Worm (Caenorhabditis elegans) whole organism, late embryonic: ENCODE measurements around the gene sec-3.
A peak's percentile ranks its signal among the peaks of the same experiment; 100 is the strongest.

Experiments
- ama-1 ChIP-seq: fragments of 150-350 bp; optimal IDR thresholded peaks from 2 replicates; lab custom pipeline; 2014
- elt-2 ChIP-seq: sonication (generic microtip); optimal IDR thresholded peaks from 2 replicates; lab custom pipeline; 2016; ENCODE audit warnings: missing genetic modification reagents, missing genetic modification characterization, missing compliant biosample characterization
- madf-2 ChIP-seq: sonication (generic microtip); optimal IDR thresholded peaks from 2 replicates; lab custom pipeline; 2017; ENCODE audit warnings: missing genetic modification characterization, missing compliant biosample characterization
- nhr-11 ChIP-seq: fragments of 150-350 bp; optimal IDR thresholded peaks from 2 replicates; lab custom pipeline; 2014; ENCODE audit warnings: missing biosample characterization, missing genetic modification characterization
- nhr-232 ChIP-seq: sonication (generic microtip); optimal IDR thresholded peaks from 2 replicates; lab custom pipeline; 2016; ENCODE audit warnings: missing genetic modification characterization, missing compliant biosample characterization
- pax-1 ChIP-seq: fragments of 150-350 bp; optimal IDR thresholded peaks from 2 replicates; lab custom pipeline; 2014; ENCODE audit warnings: missing biosample characterization, missing genetic modification characterization
- pha-2 ChIP-seq: sonication (generic microtip); optimal IDR thresholded peaks from 2 replicates; lab custom pipeline; 2017; ENCODE audit warnings: mild to moderate bottlenecking, missing genetic modification characterization, missing compliant biosample characterization
- pha-4 ChIP-seq: fragments of 150-350 bp; optimal IDR thresholded peaks from 2 replicates; lab custom pipeline; 2018; ENCODE audit warnings: missing biosample characterization, missing genetic modification reagents, missing genetic modification characterization
- unc-42 ChIP-seq: sonication (generic microtip); optimal IDR thresholded peaks from 2 replicates; lab custom pipeline; 2016; ENCODE audit warnings: missing genotype, missing genetic modification characterization, missing compliant biosample characterization
- unc-86 ChIP-seq: sonication (generic microtip); optimal IDR thresholded peaks from 2 replicates; lab custom pipeline; 2016; ENCODE audit warnings: missing genetic modification characterization, missing compliant biosample characterization
- zip-5 ChIP-seq: sonication (generic microtip); optimal IDR thresholded peaks from 2 replicates; lab custom pipeline; 2016; ENCODE audit warnings: missing genetic modification characterization, missing compliant biosample characterization

- TF ChIP-seq madf-2 (no peak), ama-1 (no peak), nhr-232 (tag; lab: Kevin White, UChicago) (no peak), unc-86 (tag; lab: Kevin White, UChicago) (no peak), pax-1 (tag; lab: Kevin White, UChicago) (no peak), unc-42 (no peak), pha-4 (tag; lab: Kevin White, UChicago) (no peak), pha-2 (no peak), elt-2 (tag; lab: Kevin White, UChicago) (peak; percentile 91), nhr-11 (no peak), zip-5 (tag; lab: Kevin White, UChicago) (no peak)
Observed at ce11 chrX:3110576-3110975, 10.9 kb upstream of the sec-3 start, which contains the start of gene gpcp-1.
